Fruit fly (Drosophila melanogaster) whole organism: ENCODE measurements around the gene CG7071.

Source experiments
- CG8478 ChIP-seq: fragments of >200 bp; optimal IDR thresholded peaks from 2 replicates; lab custom pipeline; 2018; ENCODE audit warnings: inconsistent platforms
- Dll ChIP-seq: fragments of >200 bp; optimal IDR thresholded peaks from 2 replicates; lab custom pipeline; 2017
- EcR ChIP-seq, 2 experiments: fragments of >200 bp; optimal IDR thresholded peaks; 2 replicates each; lab custom pipeline; 2017; ENCODE audit warnings: missing biosample characterization in 2 of 2, missing genetic modification characterization in 2 of 2, missing genetic modification reagents in 2 of 2
- pan ChIP-seq: fragments of >200 bp; optimal IDR thresholded peaks from 2 replicates; lab custom pipeline; 2017
- psq ChIP-seq: fragments of >200 bp; optimal IDR thresholded peaks from 2 replicates; lab custom pipeline; 2017
- usp ChIP-seq: fragments of >200 bp; optimal IDR thresholded peaks from 2 replicates; lab custom pipeline; 2017; ENCODE audit warnings: missing biosample characterization, missing genetic modification characterization, mixed read lengths

DNA sequence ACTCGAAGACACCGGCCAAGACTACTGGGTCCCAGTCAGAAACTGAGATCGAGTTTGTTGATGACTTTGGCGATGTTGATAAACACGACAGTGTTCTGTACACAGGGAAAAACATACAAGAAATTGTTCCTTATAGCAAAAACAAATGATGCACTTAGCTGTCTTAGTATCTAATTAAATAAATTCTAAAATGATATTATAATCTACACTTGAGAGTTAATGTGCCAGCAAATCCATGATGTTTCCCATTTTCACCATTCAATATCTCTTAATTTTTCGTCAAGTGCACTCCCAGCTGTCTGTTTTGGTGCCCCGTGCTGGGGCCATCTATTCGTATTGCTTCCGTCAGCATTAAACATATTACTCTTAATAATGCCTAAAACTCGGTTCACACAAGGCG is 37.8 kb downstream of the CG7071 start:
- TF ChIP-seq CG8478 (no peak), usp (GFP tag; lab: Kevin White, UChicago) (no peak), EcR (GFP tag; optimal IDR thresholded peaks at IDR 0.05; lab: Kevin White, UChicago) (no peak), pan (no peak), psq (lab: Kevin White, UChicago) (no peak), Dll (lab: Kevin White, UChicago) (no peak)
